Fruit fly (Drosophila melanogaster) whole organism, embryonic: ENCODE results near the gene Gr97a.

ENCODE experiments used
- Ada2b ChIP-seq: fragments of 200-800 bp; sonication (Bioruptor generic); IDR thresholded peaks from 2 replicates; pipeline ENCODE4 v1.3.6; 2022; ENCODE audit warnings: missing biosample characterization, missing genetic modification characterization
- CG12942 ChIP-seq: fragments of 200-800 bp; sonication (Bioruptor generic); optimal IDR thresholded peaks from 3 replicates; lab custom pipeline; 2016; ENCODE audit warnings: missing biosample characterization, missing genetic modification characterization
- CG13123 ChIP-seq: fragments of 200-800 bp; sonication (Bioruptor generic); optimal IDR thresholded peaks from 2 replicates; lab custom pipeline; 2016; ENCODE audit warnings: missing biosample characterization, missing genetic modification characterization
- CG16779 ChIP-seq: fragments of 200-800 bp; sonication (Bioruptor generic); IDR thresholded peaks from 2 replicates; pipeline ENCODE4 v1.3.6; 2022; ENCODE audit warnings: missing biosample characterization, missing genetic modification characterization
- CG16813 ChIP-seq: fragments of 200-800 bp; sonication (Bioruptor generic); IDR thresholded peaks from 3 replicates; pipeline ENCODE4 v1.3.6; 2022; ENCODE audit warnings: missing biosample characterization, missing genetic modification characterization; ENCODE audit not compliant: partially characterized antibody
- CG17361 ChIP-seq: fragments of 200-800 bp; sonication (Bioruptor generic); IDR thresholded peaks from 3 replicates; pipeline ENCODE4 v1.3.6; 2022; ENCODE audit warnings: missing biosample characterization, missing genetic modification characterization
- CG17568 ChIP-seq: fragments of 200-800 bp; sonication (Bioruptor generic); optimal IDR thresholded peaks from 2 replicates; lab custom pipeline; 2018; ENCODE audit warnings: missing biosample characterization, mild to moderate bottlenecking, missing genetic modification characterization, moderate library complexity
- CG17912 ChIP-seq: fragments of 200-800 bp; sonication (Bioruptor generic); optimal IDR thresholded peaks from 2 replicates; lab custom pipeline; 2018; ENCODE audit warnings: missing biosample characterization, mild to moderate bottlenecking, missing genetic modification characterization
- CG18619 ChIP-seq: fragments of 200-800 bp; sonication (Bioruptor generic); optimal IDR thresholded peaks from 3 replicates; lab custom pipeline; 2017; ENCODE audit warnings: missing biosample characterization, mild to moderate bottlenecking, missing genetic modification characterization
- CG2120 ChIP-seq: fragments of 200-800 bp; sonication (Bioruptor generic); optimal IDR thresholded peaks from 3 replicates; lab custom pipeline; 2016; ENCODE audit warnings: missing biosample characterization, missing genetic modification characterization
- CG2129 ChIP-seq: fragments of 200-800 bp; sonication (Bioruptor generic); IDR thresholded peaks from 2 replicates; pipeline ENCODE4 v1.3.6; 2022; ENCODE audit warnings: missing biosample characterization, missing genetic modification characterization; ENCODE audit not compliant: partially characterized antibody
- CG3407 ChIP-seq: fragments of 200-800 bp; sonication (Bioruptor generic); optimal IDR thresholded peaks from 2 replicates; lab custom pipeline; 2018; ENCODE audit warnings: missing biosample characterization, mild to moderate bottlenecking, missing genetic modification characterization
- CG3726 ChIP-seq: fragments of 200-800 bp; sonication (Bioruptor generic); IDR thresholded peaks from 3 replicates; pipeline ENCODE4, ENCODE4 v1.3.6; 2022; ENCODE audit warnings: missing biosample characterization, missing genetic modification characterization
- CG3995 ChIP-seq: fragments of 200-800 bp; sonication (Bioruptor generic); optimal IDR thresholded peaks from 3 replicates; lab custom pipeline; 2016; ENCODE audit warnings: missing biosample characterization, missing genetic modification characterization
- CG6254 ChIP-seq: fragments of 200-800 bp; sonication (Bioruptor generic); optimal IDR thresholded peaks from 3 replicates; lab custom pipeline; 2017; ENCODE audit warnings: mild to moderate bottlenecking, missing biosample characterization, missing genetic modification reagents, missing genetic modification characterization
- CG6813 ChIP-seq: fragments of 200-800 bp; sonication (Bioruptor generic); optimal IDR thresholded peaks from 2 replicates; lab custom pipeline; 2017; ENCODE audit warnings: missing biosample characterization, missing genetic modification characterization, mild to moderate bottlenecking, moderate library complexity, missing genetic modification reagents
- CG7357 ChIP-seq: fragments of 200-800 bp; sonication (Bioruptor generic); IDR thresholded peaks from 3 replicates; pipeline ENCODE4 v1.3.6; 2022; ENCODE audit warnings: missing biosample characterization, missing genetic modification characterization
- CG7928 ChIP-seq: fragments of 200-800 bp; sonication (Bioruptor generic); optimal IDR thresholded peaks from 2 replicates; lab custom pipeline; 2017; ENCODE audit warnings: missing biosample characterization, mild to moderate bottlenecking, missing genetic modification characterization
- CG8359 ChIP-seq: fragments of 200-800 bp; sonication (Bioruptor generic); optimal IDR thresholded peaks from 2 replicates; lab custom pipeline; 2017; ENCODE audit warnings: missing biosample characterization, mild to moderate bottlenecking, missing genetic modification characterization, borderline replicate concordance
- CG8944 ChIP-seq: fragments of 200-800 bp; sonication (Bioruptor generic); optimal IDR thresholded peaks from 3 replicates; lab custom pipeline; 2016; ENCODE audit warnings: missing biosample characterization, missing genetic modification characterization
- CG9215 ChIP-seq: fragments of 200-800 bp; sonication (Bioruptor generic); IDR thresholded peaks from 2 replicates; pipeline ENCODE4 v1.3.6; 2022; ENCODE audit warnings: missing biosample characterization, missing genetic modification characterization
- Dfd ChIP-seq, 2 experiments: fragments of >200 bp; optimal IDR thresholded peaks; 2 replicates each; lab custom pipeline; 2017; ENCODE audit warnings: missing biosample characterization in 2 of 2, missing genetic modification characterization in 2 of 2
- H2.0 ChIP-seq: fragments of 200-800 bp; sonication (Bioruptor generic); IDR thresholded peaks from 2 replicates; pipeline ENCODE4 v1.3.6; 2022; ENCODE audit warnings: missing biosample characterization, missing genetic modification characterization
- HLHmδ ChIP-seq: fragments of 200-800 bp; sonication (Bioruptor generic); optimal IDR thresholded peaks from 2 replicates; lab custom pipeline; 2018; ENCODE audit warnings: missing biosample characterization, mild to moderate bottlenecking, missing genetic modification characterization, moderate library complexity
- HmgD ChIP-seq: fragments of 200-800 bp; sonication (Bioruptor generic); optimal IDR thresholded peaks from 3 replicates; lab custom pipeline; 2016; ENCODE audit warnings: missing biosample characterization, missing genetic modification characterization
- HmgZ ChIP-seq: fragments of 200-800 bp; sonication (Bioruptor generic); optimal IDR thresholded peaks from 2 replicates; lab custom pipeline; 2018; ENCODE audit warnings: missing biosample characterization, mild to moderate bottlenecking, missing genetic modification characterization
- Hr39 ChIP-seq: fragments of >200 bp; optimal IDR thresholded peaks from 2 replicates; lab custom pipeline; 2017
- Mad ChIP-seq: fragments of 200-800 bp; sonication (Bioruptor generic); optimal IDR thresholded peaks from 2 replicates; lab custom pipeline; 2016; ENCODE audit warnings: missing biosample characterization, missing genetic modification characterization
- Myb ChIP-seq: fragments of 200-800 bp; sonication (Bioruptor generic); optimal IDR thresholded peaks from 2 replicates; lab custom pipeline; 2016; ENCODE audit warnings: missing biosample characterization, missing genetic modification characterization
- NC2β ChIP-seq: fragments of 200-800 bp; sonication (Bioruptor generic); optimal IDR thresholded peaks from 2 replicates; lab custom pipeline; 2016; ENCODE audit warnings: missing biosample characterization, missing genetic modification characterization
- PHDP ChIP-seq: fragments of 200-800 bp; sonication (Bioruptor generic); optimal IDR thresholded peaks from 3 replicates; lab custom pipeline; 2018; ENCODE audit warnings: missing biosample characterization, mild to moderate bottlenecking, missing genetic modification characterization, moderate library complexity
- Ssrp ChIP-seq: fragments of 200-800 bp; sonication (Bioruptor generic); optimal IDR thresholded peaks from 2 replicates; lab custom pipeline; 2018; ENCODE audit warnings: missing biosample characterization, mild to moderate bottlenecking, missing genetic modification characterization, moderate library complexity
- Trl ChIP-seq, 3 experiments: fragments of >200 bp in 2 of 3; fragments of 200-800 bp in 1 of 3; sonication (Bioruptor generic) in 1 of 3; optimal IDR thresholded peaks; 2 replicates in 1 of 3; 3 replicates in 2 of 3; lab custom pipeline; 2016 to 2017; ENCODE audit warnings: missing biosample characterization in 1 of 3, missing genetic modification characterization in 1 of 3
- cato ChIP-seq: fragments of 200-800 bp; sonication (Bioruptor generic); optimal IDR thresholded peaks from 2 replicates; lab custom pipeline; 2016; ENCODE audit warnings: missing biosample characterization, missing genetic modification characterization, borderline replicate concordance
- chinmo ChIP-seq: fragments of 200-800 bp; sonication (Bioruptor generic); IDR thresholded peaks from 4 replicates; pipeline ENCODE4 v1.3.6; 2022; ENCODE audit warnings: missing biosample characterization, missing genetic modification characterization; ENCODE audit not compliant: partially characterized antibody
- cwo ChIP-seq: fragments of 200-800 bp; sonication (Bioruptor generic); optimal IDR thresholded peaks from 3 replicates; lab custom pipeline; 2017; ENCODE audit warnings: missing biosample characterization, missing genetic modification characterization, mild to moderate bottlenecking, moderate library complexity, missing genetic modification reagents
- danr ChIP-seq: fragments of 200-800 bp; sonication (Bioruptor generic); IDR thresholded peaks from 2 replicates; pipeline ENCODE4 v1.3.6; 2022; ENCODE audit warnings: missing biosample characterization, missing genetic modification characterization
- dimm ChIP-seq: fragments of 200-800 bp; sonication (Bioruptor generic); IDR thresholded peaks from 2 replicates; pipeline ENCODE4 v1.3.6; 2022; ENCODE audit warnings: missing biosample characterization, missing genetic modification characterization
- dmrt11E ChIP-seq: fragments of 200-800 bp; sonication (Bioruptor generic); optimal IDR thresholded peaks from 3 replicates; lab custom pipeline; 2018; ENCODE audit warnings: missing biosample characterization, mild to moderate bottlenecking, missing genetic modification characterization, moderate library complexity
- en ChIP-seq: fragments of 200-800 bp; sonication (Bioruptor generic); optimal IDR thresholded peaks from 2 replicates; lab custom pipeline; 2016; ENCODE audit warnings: missing biosample characterization, missing genetic modification characterization
- ftz-f1 ChIP-seq: fragments of 200-800 bp; sonication (Bioruptor generic); optimal IDR thresholded peaks from 2 replicates; lab custom pipeline; 2016; ENCODE audit warnings: missing biosample characterization, missing genetic modification characterization
- gro ChIP-seq: fragments of 200-800 bp; sonication (Bioruptor generic); optimal IDR thresholded peaks from 2 replicates; lab custom pipeline; 2016; ENCODE audit warnings: missing biosample characterization, missing genetic modification characterization
- jing ChIP-seq: fragments of 200-800 bp; sonication (Bioruptor generic); optimal IDR thresholded peaks from 2 replicates; lab custom pipeline; 2018; ENCODE audit warnings: missing biosample characterization, mild to moderate bottlenecking, missing genetic modification characterization
- lola ChIP-seq, 3 experiments: fragments of >200 bp in 2 of 3; fragments of 200-800 bp in 1 of 3; sonication (Bioruptor generic) in 1 of 3; optimal IDR thresholded peaks; 2 replicates each; lab custom pipeline; 2017 to 2019; ENCODE audit warnings: missing biosample characterization in 3 of 3, missing genetic modification characterization in 3 of 3, mild to moderate bottlenecking in 1 of 3, moderate library complexity in 1 of 3
- salm ChIP-seq: fragments of 200-800 bp; sonication (Bioruptor generic); optimal IDR thresholded peaks from 2 replicates; lab custom pipeline; 2018; ENCODE audit warnings: missing biosample characterization, mild to moderate bottlenecking, missing genetic modification characterization
- sens ChIP-seq: fragments of 200-800 bp; sonication (Bioruptor generic); peaks from one replicate; lab custom pipeline; 2016; ENCODE audit warnings: missing biosample characterization, missing genetic modification characterization
- sob ChIP-seq: fragments of 200-800 bp; sonication (Bioruptor generic); IDR thresholded peaks from 2 replicates; pipeline ENCODE4 v1.3.6; 2022; ENCODE audit warnings: missing biosample characterization, missing genetic modification characterization
- sqz ChIP-seq: fragments of 200-800 bp; sonication (Bioruptor generic); optimal IDR thresholded peaks from 3 replicates; lab custom pipeline; 2018; ENCODE audit warnings: missing biosample characterization, mild to moderate bottlenecking, missing genetic modification characterization
- stwl ChIP-seq: fragments of 200-800 bp; sonication (Bioruptor generic); optimal IDR thresholded peaks from 3 replicates; lab custom pipeline; 2018; ENCODE audit warnings: missing biosample characterization, mild to moderate bottlenecking, missing genetic modification characterization, moderate library complexity
- twi ChIP-seq: fragments of 200-800 bp; optimal IDR thresholded peaks from 2 replicates; lab custom pipeline; 2019; ENCODE audit warnings: missing biosample characterization, mild to moderate bottlenecking, missing genetic modification characterization, moderate library complexity

The Gr97a gene

DNA sequence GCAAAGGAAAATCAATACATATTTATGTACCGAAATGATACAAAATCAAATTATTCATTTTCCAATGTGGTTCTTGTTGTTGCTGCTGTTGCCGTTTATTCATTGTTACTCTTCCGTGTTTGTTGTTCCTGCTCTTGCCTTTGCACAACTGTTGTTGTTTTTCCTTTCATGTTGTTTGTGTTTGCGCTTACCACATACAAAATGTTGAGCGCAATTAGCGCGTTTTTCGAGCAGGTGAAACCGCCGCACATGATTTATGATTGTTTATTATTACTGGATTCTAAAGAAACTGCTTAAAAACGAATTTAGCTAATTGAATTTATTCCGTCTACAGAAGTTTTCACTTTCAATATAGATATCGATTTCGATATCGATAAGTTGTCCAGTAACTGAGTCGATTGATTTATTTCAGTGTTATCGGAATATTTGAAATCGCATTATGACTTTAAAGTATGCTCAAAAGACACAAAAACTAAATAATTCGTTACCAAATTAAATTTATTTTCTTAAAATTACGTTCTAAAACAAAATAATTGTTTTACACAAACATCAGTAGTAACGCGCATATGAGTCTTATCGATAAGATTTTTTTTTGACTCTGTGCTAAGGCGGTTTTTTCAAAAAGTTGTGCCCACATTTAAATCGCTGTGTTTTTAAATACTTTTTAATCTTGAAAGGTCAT, 1.7 kb downstream of the Gr97a start, which contains the start of gene Tsp97E (continued):
- TF ChIP-seq lola (GFP tag; optimal IDR thresholded peaks at IDR 0.05; lab: Kevin White, UChicago) (peak in 1 of 3 experiments; percentile 2), CG6254 (GFP tag; lab: Kevin White, UChicago) (no peak), Myb (peak; percentile 23), CG9215 (GFP tag; lab: Robert Waterston, UW) (no peak), CG17361 (GFP tag; lab: Robert Waterston, UW) (peak; percentile 49; the same call in 2 of the 3 replicates), sens (GFP tag; lab: Kevin White, UChicago) (peak; percentile 67), Trl (optimal IDR thresholded peaks at IDR 0.05; lab: Kevin White, UChicago) (no peak), Trl (GFP tag; optimal IDR thresholded peaks at IDR 0.05; lab: Kevin White, UChicago) (no peak), CG16779 (GFP tag; lab: Robert Waterston, UW) (no peak), Hr39 (lab: Kevin White, UChicago) (no peak), jing (GFP tag; lab: Kevin White, UChicago) (no peak), CG7357 (GFP tag; lab: Robert Waterston, UW) (no peak), stwl (tag; lab: Kevin White, UChicago) (peak; percentile 70), danr (GFP tag; lab: Robert Waterston, UW) (no peak), CG6813 (GFP tag; lab: Kevin White, UChicago) (no peak), cwo (GFP tag; lab: Kevin White, UChicago) (no peak), sob (GFP tag; lab: Robert Waterston, UW) (no peak), CG3407 (no peak), Ssrp (tag; lab: Kevin White, UChicago) (no peak), HmgD (GFP tag; lab: Kevin White, UChicago) (no peak), PHDP (no peak), CG7928 (GFP tag; lab: Kevin White, UChicago) (no peak), CG17912 (GFP tag; lab: Kevin White, UChicago) (no peak), CG16813 (GFP tag; lab: Robert Waterston, UW) (peak; percentile 72), CG2120 (no peak), ftz-f1 (GFP tag; lab: Kevin White, UChicago) (no peak), CG12942 (GFP tag; lab: Kevin White, UChicago) (no peak), H2.0 (GFP tag; lab: Robert Waterston, UW) (no peak), Ada2b (no peak), twi (tag; lab: Kevin White, UChicago) (no peak), NC2β (no peak), HLHmδ (GFP tag; lab: Kevin White, UChicago) (no peak), CG13123 (GFP tag; lab: Kevin White, UChicago) (no peak), HmgZ (peak; percentile 38), CG3726 (GFP tag; lab: Robert Waterston, UW) (no peak), cato (GFP tag; lab: Kevin White, UChicago) (no peak), CG17568 (GFP tag; lab: Kevin White, UChicago) (peak; percentile 44), Dfd (GFP tag; optimal IDR thresholded peaks at IDR 0.05; lab: Kevin White, UChicago) (no peak), salm (tag; lab: Kevin White, UChicago) (no peak), CG18619 (GFP tag; lab: Kevin White, UChicago) (no peak), sqz (GFP tag; lab: Kevin White, UChicago) (peak; percentile 92), dimm (GFP tag; lab: Robert Waterston, UW) (no peak), en (GFP tag; lab: Kevin White, UChicago) (no peak), gro (GFP tag; lab: Kevin White, UChicago) (peak; percentile 26), dmrt11E (tag; lab: Kevin White, UChicago) (no peak), CG8359 (GFP tag; lab: Kevin White, UChicago) (no peak), CG3995 (GFP tag; lab: Kevin White, UChicago) (no peak), Mad (no peak), CG2129 (GFP tag; lab: Robert Waterston, UW) (peak; percentile 48), CG8944 (GFP tag; lab: Kevin White, UChicago) (no peak), chinmo (GFP tag; lab: Robert Waterston, UW) (peak; percentile 78; the same call in 1 of the 4 replicates)
